Worm (Caenorhabditis elegans): ENCODE results near the gene Y54G2A.45.

DNA sequence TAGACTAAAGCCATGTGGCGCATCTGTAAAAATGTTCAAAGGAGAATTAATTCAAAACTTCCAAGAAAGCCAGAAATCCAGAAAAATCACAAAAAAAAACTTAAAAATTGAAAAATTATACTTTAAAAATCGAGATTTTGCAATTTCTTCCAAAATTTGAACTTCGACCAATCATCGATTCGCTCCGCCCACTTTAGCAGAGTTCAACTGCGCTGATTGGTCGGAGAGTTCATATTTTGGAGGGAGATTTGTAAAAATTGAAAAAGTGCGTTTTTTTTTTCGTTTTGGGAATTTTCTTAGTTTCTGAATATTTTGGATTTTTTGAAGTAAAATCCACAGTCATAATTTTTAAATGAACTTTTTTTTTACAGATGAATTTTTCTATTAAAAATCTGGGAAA lies 11.7 kb upstream of the Y54G2A.45 start:
- no peak for TF ChIP-seq elt-3 (tag; optimal IDR thresholded peaks at IDR 0.05)
- TF ChIP-seq nhr-12 (tag; optimal IDR thresholded peaks at IDR 0.05) = no peak
- no peak for TF ChIP-seq snpc-4 (tag; optimal IDR thresholded peaks at IDR 0.05)
- no peak for TF ChIP-seq nhr-76 (tag; optimal IDR thresholded peaks at IDR 0.05)
- no peak for TF ChIP-seq mep-1 (tag; optimal IDR thresholded peaks at IDR 0.05)
- TF ChIP-seq blmp-1 (tag; optimal IDR thresholded peaks at IDR 0.05) = no peak
- TF ChIP-seq cnd-1 (tag; optimal IDR thresholded peaks at IDR 0.05) = no peak
- TF ChIP-seq lsy-2 (tag; optimal IDR thresholded peaks at IDR 0.05) = no peak
- no peak for TF ChIP-seq lin-13 (tag; optimal IDR thresholded peaks at IDR 0.05)
- TF ChIP-seq nhr-28 (tag; optimal IDR thresholded peaks at IDR 0.05) = no peak
- no peak for TF ChIP-seq nhr-2 (tag; optimal IDR thresholded peaks at IDR 0.05)
- TF ChIP-seq nhr-237 (tag; optimal IDR thresholded peaks at IDR 0.05) = no peak
- no peak for TF ChIP-seq tbx-8 (GFP tag; optimal IDR thresholded peaks at IDR 0.05)
- no peak for TF ChIP-seq mab-5 (tag; optimal IDR thresholded peaks at IDR 0.05)

Measured in whole organism, mixed stage, embryonic.